Worm (Caenorhabditis elegans) whole organism, L1 larva: ENCODE data around the gene mam-3.

Experiments
- alr-1 ChIP-seq: fragments of 200-800 bp; sonication (Bioruptor generic); optimal IDR thresholded peaks from 2 replicates; lab custom pipeline; 2018; ENCODE audit warnings: borderline replicate concordance, mild to moderate bottlenecking, missing genetic modification characterization, missing compliant biosample characterization
- blmp-1 ChIP-seq: fragments of 150-350 bp; optimal IDR thresholded peaks from 2 replicates; lab custom pipeline; 2014; ENCODE audit warnings: missing biosample characterization, missing genetic modification characterization
- elt-2 ChIP-seq: sonication (generic microtip); optimal IDR thresholded peaks from 2 replicates; lab custom pipeline; 2016; ENCODE audit warnings: missing genetic modification characterization, mild to moderate bottlenecking, inconsistent platforms, missing compliant biosample characterization, missing genetic modification reagents
- elt-3 ChIP-seq, 6 experiments: fragments of 150-350 bp in 1 of 6; sonication (generic microtip); optimal IDR thresholded peaks; 2 replicates each; lab custom pipeline; 2017 to 2018; ENCODE audit warnings: missing biosample characterization in 6 of 6, missing genetic modification characterization in 6 of 6, inconsistent platforms in 1 of 6
- hlh-4 ChIP-seq: sonication (generic microtip); optimal IDR thresholded peaks from 2 replicates; lab custom pipeline; 2016; ENCODE audit warnings: mild to moderate bottlenecking, missing genetic modification characterization, missing compliant biosample characterization
- lin-13 ChIP-seq: fragments of 150-350 bp; optimal IDR thresholded peaks from 2 replicates; lab custom pipeline; 2014; ENCODE audit warnings: missing biosample characterization, missing genetic modification reagents, missing genetic modification characterization
- lin-14 ChIP-seq: fragments of 200-800 bp; sonication (Bioruptor generic); optimal IDR thresholded peaks from 2 replicates; lab custom pipeline; 2018; ENCODE audit warnings: mild to moderate bottlenecking, missing genetic modification characterization, moderate library complexity, missing compliant biosample characterization
- lin-35 ChIP-seq, 2 experiments: fragments of 150-350 bp; optimal IDR thresholded peaks; 2 replicates each; lab custom pipeline; 2014; ENCODE audit warnings: missing biosample characterization in 2 of 2, missing genetic modification characterization in 2 of 2, missing genetic modification reagents in 2 of 2
- lin-39 ChIP-seq: fragments of 150-350 bp; optimal IDR thresholded peaks from 2 replicates; lab custom pipeline; 2014; ENCODE audit warnings: missing biosample characterization, missing genetic modification reagents, missing genetic modification characterization
- mdl-1 ChIP-seq, 2 experiments: fragments of 150-350 bp; optimal IDR thresholded peaks; 2 replicates each; lab custom pipeline; 2014 to 2017; ENCODE audit warnings: missing biosample characterization in 2 of 2, missing genetic modification characterization in 2 of 2, inconsistent platforms in 1 of 2
- nhr-47 ChIP-seq: sonication (generic microtip); optimal IDR thresholded peaks from 2 replicates; lab custom pipeline; 2016; ENCODE audit warnings: mild to moderate bottlenecking, missing genetic modification characterization, moderate library complexity, missing compliant biosample characterization
- snpc-4 ChIP-seq: fragments of 150-350 bp; optimal IDR thresholded peaks from 2 replicates; lab custom pipeline; 2014; ENCODE audit warnings: missing biosample characterization, missing genetic modification characterization

ce11 chrIV:13390770-13391169, 54.4 kb downstream of the mam-3 start:
- TF ChIP-seq mdl-1 (tag; optimal IDR thresholded peaks at IDR 0.05; lab: Kevin White, UChicago) (no peak), lin-39 (tag; lab: Kevin White, UChicago) (no peak), alr-1 (tag; lab: Kevin White, UChicago) (no peak), blmp-1 (tag; lab: Kevin White, UChicago) (no peak), lin-35 (GFP tag; optimal IDR thresholded peaks at IDR 0.05; lab: Kevin White, UChicago) (no peak), lin-14 (GFP tag; lab: Kevin White, UChicago) (no peak), lin-13 (no peak), elt-3 (tag; optimal IDR thresholded peaks at IDR 0.05; lab: Kevin White, UChicago) (no peak), snpc-4 (tag; lab: Kevin White, UChicago) (no peak), nhr-47 (tag; lab: Kevin White, UChicago) (peak; percentile 0), elt-2 (tag; lab: Kevin White, UChicago) (no peak), hlh-4 (tag; lab: Kevin White, UChicago) (no peak)
